Worm (Caenorhabditis elegans) whole organism, early embryonic: ENCODE data around the gene bcl-7.

Experiments used
- ama-1 ChIP-seq: fragments of 150-350 bp; optimal IDR thresholded peaks from 2 replicates; lab custom pipeline; 2014
- ceh-13 ChIP-seq: fragments of 200-800 bp; sonication (Bioruptor generic); optimal IDR thresholded peaks from 2 replicates; lab custom pipeline; 2018; ENCODE audit warnings: mild to moderate bottlenecking, missing genetic modification characterization, missing compliant biosample characterization
- flt-1 ChIP-seq: fragments of 200-800 bp; sonication (Bioruptor generic); IDR thresholded peaks from 2 replicates; pipeline ENCODE4 v1.3.6; 2022; ENCODE audit warnings: missing genetic modification characterization, missing compliant biosample characterization
- hmbx-1 ChIP-seq: sonication (generic microtip); optimal IDR thresholded peaks from 2 replicates; lab custom pipeline; 2016; ENCODE audit warnings: mild to moderate bottlenecking, missing genetic modification characterization, missing compliant biosample characterization
- scrt-1 ChIP-seq: fragments of 200-800 bp; sonication (Bioruptor generic); IDR thresholded peaks from 2 replicates; pipeline ENCODE4 v1.3.6; 2022; ENCODE audit warnings: missing genetic modification characterization, missing compliant biosample characterization
- tra-4 ChIP-seq: sonication (generic microtip); optimal IDR thresholded peaks from 2 replicates; lab custom pipeline; 2017; ENCODE audit warnings: missing genetic modification characterization, missing compliant biosample characterization

DNA sequence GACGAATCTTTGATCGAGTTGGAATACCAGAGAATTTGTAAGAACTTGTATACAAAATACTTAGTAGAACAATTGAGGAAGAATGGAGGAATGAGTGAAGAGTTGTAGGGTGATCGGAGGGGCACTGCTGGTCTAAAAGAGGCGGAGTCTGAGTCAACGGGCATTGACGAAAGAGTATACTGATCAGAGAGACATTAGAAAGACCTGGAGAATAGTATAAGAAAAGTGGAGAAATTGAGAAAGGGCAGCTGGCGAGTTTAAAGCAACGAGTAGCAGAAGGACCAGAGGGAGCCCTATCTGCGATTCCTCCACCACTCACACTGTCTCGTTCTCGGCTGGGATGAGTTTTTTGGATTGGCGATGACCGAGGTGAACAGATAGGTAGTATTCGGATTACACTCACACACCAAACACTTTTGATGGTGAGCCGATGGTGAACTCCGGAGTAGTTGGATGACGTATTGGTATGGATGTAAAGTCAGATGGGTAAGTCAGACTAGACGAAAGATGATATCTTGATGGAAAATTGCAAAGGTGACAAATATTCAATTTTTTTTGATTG lies 5.6 kb downstream of the bcl-7 start, which contains the start of gene EGAP1.5:
- TF ChIP-seq flt-1 (GFP tag; lab: Robert Waterston, UW) (no peak), tra-4 (tag; lab: Kevin White, UChicago) (no peak), ama-1 (lab: Kevin White, UChicago) (no peak), hmbx-1 (no peak), ceh-13 (GFP tag; lab: Kevin White, UChicago) (no peak), scrt-1 (GFP tag; lab: Robert Waterston, UW) (no peak)
